Worm (Caenorhabditis elegans) whole organism, early embryonic: ENCODE measurements around the gene pqn-22.

Experiments
- ama-1 ChIP-seq: fragments of 150-350 bp; optimal IDR thresholded peaks from 2 replicates; lab custom pipeline; 2014
- tbx-11 ChIP-seq: fragments of 200-800 bp; sonication (Bioruptor generic); IDR thresholded peaks from 2 replicates; pipeline ENCODE4 v1.3.6; 2022; ENCODE audit warnings: missing genetic modification characterization, missing compliant biosample characterization

DNA sequence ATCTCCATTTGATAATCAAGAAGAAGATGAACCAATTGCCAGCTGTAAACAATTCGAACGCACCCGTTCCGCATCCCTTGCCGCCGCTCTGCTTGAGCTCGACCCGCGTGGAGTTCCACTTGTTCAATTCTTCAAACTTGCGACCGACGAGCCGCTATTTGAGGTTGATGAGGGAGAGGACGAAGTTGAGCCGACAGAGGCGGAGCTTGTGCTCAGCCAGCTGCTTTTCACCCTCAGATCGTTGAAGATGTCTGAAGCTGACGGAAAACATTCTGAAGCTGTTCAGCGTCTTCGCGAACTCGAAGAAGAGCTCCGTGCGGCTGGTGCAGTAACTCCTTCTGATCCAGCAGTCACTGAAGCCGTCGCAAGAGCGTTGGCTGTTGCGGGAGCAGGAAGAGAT is 47.6 kb downstream of the pqn-22 start:
- TF ChIP-seq ama-1 (lab: Kevin White, UChicago) (no peak), tbx-11 (GFP tag; lab: Robert Waterston, UW) (no peak)
